Worm (Caenorhabditis elegans): ENCODE results near the gene cyp-13A10.

Gene cyp-13A10

ce11 chrII:9621913-9622348 is 40.8 kb downstream of the cyp-13A10 start (continued):
- no peak for TF ChIP-seq K11D2.4 (GFP tag; IDR thresholded peaks at IDR 0.05)
- no peak for TF ChIP-seq B0261.1 (tag; optimal IDR thresholded peaks at IDR 0.05)
- TF ChIP-seq Y53G8AR.9 (GFP tag; conservative IDR thresholded peaks at IDR 0.05) = 0 out of 2 replicates have a peak, but pooled peaks have one; percentile 46
- no peak for TF ChIP-seq Y95B8A.8 (GFP tag; IDR thresholded peaks at IDR 0.05)
- no peak for TF ChIP-seq snpc-1.1 (tag; optimal IDR thresholded peaks at IDR 0.05; ENCODE audit: insufficient read depth)
- TF ChIP-seq dpl-1 (GFP tag; optimal IDR thresholded peaks at IDR 0.05) = no peak
- peak; percentile 69 for TF ChIP-seq cebp-1 (GFP tag; IDR thresholded peaks at IDR 0.05)
- TF ChIP-seq cebp-1 (tag; optimal IDR thresholded peaks at IDR 0.05) = peak; percentile 82
- TF ChIP-seq chd-7 (tag; optimal IDR thresholded peaks at IDR 0.05) = no peak
- TF ChIP-seq B0019.2 (GFP tag; conservative IDR thresholded peaks at IDR 0.05) = no peak
- TF ChIP-seq nhr-80 (tag; optimal IDR thresholded peaks at IDR 0.05) = peak; percentile 92

DNA sequence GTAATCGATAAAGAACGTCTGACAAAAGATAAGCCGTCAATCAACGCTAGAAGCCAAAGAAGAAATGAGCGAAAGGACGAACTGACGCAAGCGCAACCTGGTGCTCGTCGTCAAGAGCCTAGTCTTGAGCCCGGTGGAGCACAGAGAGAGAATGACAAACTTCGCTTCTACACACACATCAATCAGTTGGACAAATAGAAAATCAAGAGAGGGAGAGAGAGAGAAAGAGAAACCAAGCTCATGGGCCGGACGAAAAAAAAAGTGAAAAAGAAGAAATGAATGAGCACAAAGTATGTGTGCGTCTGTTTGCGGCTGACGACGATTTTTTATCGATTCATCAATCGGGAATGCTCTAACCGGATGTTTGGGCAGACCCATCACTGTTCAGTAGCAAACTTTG is 41.6 kb downstream of the cyp-13A10 start:
- TF ChIP-seq ekl-4 (GFP tag; IDR thresholded peaks at IDR 0.05) = peak; percentile 27; the same call in 1 of the 2 replicates
- no peak for TF ChIP-seq nhr-120 (GFP tag; IDR thresholded peaks at IDR 0.05)
- no peak for TF ChIP-seq F33H1.4 (GFP tag; IDR thresholded peaks at IDR 0.05)
- peak; percentile 33 for TF ChIP-seq ama-1 (optimal IDR thresholded peaks at IDR 0.05)
- TF ChIP-seq ama-1 (GFP tag; optimal IDR thresholded peaks at IDR 0.05) = no peak
- TF ChIP-seq hmg-1.2 (GFP tag; IDR thresholded peaks at IDR 0.05) = peak; percentile 14; the same call in 1 of the 2 replicates
- TF ChIP-seq zfh-2 (GFP tag; conservative IDR thresholded peaks at IDR 0.05) = peak; percentile 41
- 0 out of 2 replicates have a peak, but pooled peaks have one; percentile 35 for TF ChIP-seq mcd-1 (GFP tag; IDR thresholded peaks at IDR 0.05)
- TF ChIP-seq dox-1 (GFP tag; IDR thresholded peaks at IDR 0.05) = 0 out of 2 replicates have a peak, but pooled peaks have one; percentile 14
- TF ChIP-seq pha-4 (tag; optimal IDR thresholded peaks at IDR 0.05) = peak; percentile 43

ce11 chrII:9620616-9621015 is 42.1 kb downstream of the cyp-13A10 start:
- TF ChIP-seq let-607 (tag; optimal IDR thresholded peaks at IDR 0.05) (peak; percentile 93 to 94), nhr-80 (tag; optimal IDR thresholded peaks at IDR 0.05) (peak; percentile 72), B0019.2 (GFP tag; conservative IDR thresholded peaks at IDR 0.05) (no peak), ZK185.1 (tag; optimal IDR thresholded peaks at IDR 0.05; ENCODE audit: poor library complexity, severe bottlenecking) (peak; percentile 29), Y95B8A.8 (GFP tag; IDR thresholded peaks at IDR 0.05) (no peak), ztf-26 (tag; optimal IDR thresholded peaks at IDR 0.05) (no peak), nfyb-1 (GFP tag; IDR thresholded peaks at IDR 0.05) (no peak), nhr-27 (tag; optimal IDR thresholded peaks at IDR 0.05) (no peak), tbp1 (GFP tag; optimal IDR thresholded peaks at IDR 0.05) (no peak), ceh-91 (GFP tag; IDR thresholded peaks at IDR 0.05) (no peak), hlh-26 (GFP tag; conservative IDR thresholded peaks at IDR 0.05) (no peak), athp-1 (tag; optimal IDR thresholded peaks at IDR 0.05) (no peak), F49E8.2 (tag; optimal IDR thresholded peaks at IDR 0.05; ENCODE audit: insufficient read depth) (no peak), egrh-3 (GFP tag; IDR thresholded peaks at IDR 0.05) (no peak), bed-1 (GFP tag; IDR thresholded peaks at IDR 0.05) (no peak), K11D2.4 (GFP tag; IDR thresholded peaks at IDR 0.05) (no peak), F37B4.10 (GFP tag; IDR thresholded peaks at IDR 0.05) (no peak)

DNA sequence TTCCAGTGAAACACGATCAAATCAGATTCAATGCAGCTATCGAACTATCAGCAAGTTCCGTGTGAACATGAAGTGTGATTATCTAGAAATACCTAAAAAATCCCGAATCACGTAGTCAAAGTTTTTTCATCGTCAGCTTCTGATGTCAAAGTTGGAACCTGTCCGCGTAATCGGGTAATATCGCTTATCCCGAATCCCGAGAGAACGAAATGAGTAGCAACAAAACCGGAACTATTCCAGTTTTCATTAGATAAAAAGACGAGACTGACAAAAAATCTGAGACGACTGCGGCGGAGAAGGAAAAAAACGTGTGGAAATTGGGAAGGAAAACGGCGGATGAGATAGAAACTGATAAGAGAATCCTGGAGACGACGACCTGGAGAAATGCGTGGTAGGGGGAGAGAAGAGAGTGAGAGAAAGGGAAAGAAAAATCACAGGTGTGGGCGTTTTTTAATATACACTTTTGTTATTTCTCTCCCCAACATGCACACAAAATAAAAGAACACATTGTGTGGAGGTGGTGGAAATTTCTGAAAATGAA is 42.6 kb downstream of the cyp-13A10 start:
- TF ChIP-seq Y56A3A.18 (GFP tag; IDR thresholded peaks at IDR 0.05) (0 out of 2 replicates have a peak, but pooled peaks have one; percentile 28), aptf-2 (GFP tag; conservative IDR thresholded peaks at IDR 0.05) (no peak), mcd-1 (GFP tag; IDR thresholded peaks at IDR 0.05) (0 out of 2 replicates have a peak, but pooled peaks have one; percentile 8), T07F8.4 (tag; optimal IDR thresholded peaks at IDR 0.05) (no peak), madf-6 (GFP tag; IDR thresholded peaks at IDR 0.05) (no peak), zfh-2 (GFP tag; conservative IDR thresholded peaks at IDR 0.05) (peak; percentile 41; the same call in 1 of the 2 replicates), ama-1 (optimal IDR thresholded peaks at IDR 0.05) (peak; percentile 89), ama-1 (GFP tag; optimal IDR thresholded peaks at IDR 0.05) (no peak), chd-7 (tag; optimal IDR thresholded peaks at IDR 0.05) (no peak)

All from whole organism, young adult.